Fruit fly (Drosophila melanogaster) ovary, adult (tissue): ENCODE measurements around the gene Nup160.

Experiments used
- CG17801 ChIP-seq: fragments of 200-800 bp; optimal IDR thresholded peaks from 2 replicates; lab custom pipeline; 2019; ENCODE audit warnings: missing biosample characterization, mild to moderate bottlenecking, missing genetic modification characterization, moderate library complexity; ENCODE audit not compliant: partially characterized antibody

The Nup160 gene

DNA sequence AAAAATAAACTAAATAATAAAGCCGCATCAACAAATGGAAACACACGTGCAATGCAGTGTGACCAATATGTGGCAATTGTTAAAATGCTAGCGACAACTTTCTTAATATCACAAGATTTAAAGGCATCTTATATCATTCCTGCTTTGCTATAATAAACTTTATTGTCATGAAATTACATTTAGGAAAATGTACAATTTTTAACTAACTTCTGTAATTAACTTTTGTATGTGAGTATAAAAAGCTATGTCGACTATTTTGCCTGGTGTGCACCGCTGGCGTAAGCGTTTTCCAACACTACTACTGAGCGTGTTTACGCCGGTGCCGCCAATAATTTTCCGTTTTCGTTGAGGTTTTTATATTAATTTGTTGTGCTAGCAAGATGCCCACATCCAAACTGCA, at the start of gene Nup160, which contains the start of gene Csl4:
Gene Nup160 (plus strand): TSS at position 279 of the 400 bp plus-strand sequence.
Gene Csl4 (minus strand): TSS at position 69 of the 400 bp plus-strand sequence.
- TF ChIP-seq CG17801 (GFP tag; lab: Kevin White, UChicago), result peak; percentile 82

DNA sequence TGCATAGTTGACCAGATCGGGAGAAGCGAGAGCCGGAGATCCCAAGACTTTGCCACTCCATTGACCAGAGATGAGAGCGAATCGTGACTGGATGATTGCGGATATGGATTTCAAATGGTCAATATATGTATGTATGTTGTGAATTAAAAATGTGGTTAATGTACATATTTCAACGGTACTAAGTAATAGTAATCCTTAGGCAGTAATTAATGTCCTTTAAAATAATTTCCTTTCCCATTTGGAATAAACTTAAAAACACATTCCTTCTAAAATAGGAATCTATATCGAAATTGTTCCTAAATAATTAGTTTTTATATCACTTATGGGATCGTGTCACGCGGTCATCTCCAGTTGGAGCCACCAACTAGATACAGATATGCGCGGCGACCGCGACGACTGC, 49.6 kb upstream of the Nup160 start:
- no peak for TF ChIP-seq CG17801 (GFP tag; lab: Kevin White, UChicago)

DNA sequence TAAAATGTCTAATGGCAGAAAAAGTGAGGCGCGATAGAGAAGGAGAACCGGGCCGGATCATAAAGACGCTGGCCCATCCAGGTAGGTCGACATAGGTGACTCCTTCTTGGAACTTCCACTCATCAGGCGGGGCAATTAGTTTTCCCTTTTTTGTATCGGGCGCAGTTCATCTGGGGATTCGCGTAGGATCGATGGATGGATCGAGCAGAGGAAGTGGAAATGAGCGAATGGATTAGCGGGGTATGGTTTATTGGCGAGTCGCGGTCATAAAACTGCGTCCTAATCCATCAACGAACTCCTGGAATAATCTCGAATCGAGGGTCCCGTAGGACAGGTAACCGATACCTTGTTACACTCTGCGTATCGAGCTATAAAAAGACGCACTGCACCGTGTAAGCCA, 48.5 kb upstream of the Nup160 start, which contains the start of gene CG43725:
Gene CG43725 (plus strand): TSS at position 400 of the 400 bp plus-strand sequence.
- no peak for TF ChIP-seq CG17801 (GFP tag; lab: Kevin White, UChicago)

DNA sequence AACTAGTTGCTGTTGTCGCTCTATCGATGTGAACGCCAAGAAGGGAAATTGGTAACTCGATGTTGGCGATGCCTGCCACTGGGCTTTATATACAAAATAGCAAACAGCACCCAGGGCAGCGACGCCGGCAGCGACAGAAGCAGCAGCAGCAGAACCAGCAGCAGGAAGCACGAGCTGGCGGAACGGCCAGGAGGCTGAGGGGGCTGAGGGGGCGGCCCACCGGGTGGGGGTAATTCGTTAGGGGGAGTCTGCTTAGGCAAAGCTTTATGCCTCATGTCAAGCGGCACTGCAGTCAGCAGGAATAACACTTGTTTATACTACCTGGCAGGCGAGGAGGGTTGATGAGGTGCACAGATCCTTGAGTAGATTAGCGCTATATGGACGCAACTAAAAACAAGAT, 42.2 kb upstream of the Nup160 start, which contains the start of gene AstC:
Gene AstC (minus strand): TSS at position 63 of the 400 bp plus-strand sequence.
- no peak for TF ChIP-seq CG17801 (GFP tag; lab: Kevin White, UChicago)

DNA sequence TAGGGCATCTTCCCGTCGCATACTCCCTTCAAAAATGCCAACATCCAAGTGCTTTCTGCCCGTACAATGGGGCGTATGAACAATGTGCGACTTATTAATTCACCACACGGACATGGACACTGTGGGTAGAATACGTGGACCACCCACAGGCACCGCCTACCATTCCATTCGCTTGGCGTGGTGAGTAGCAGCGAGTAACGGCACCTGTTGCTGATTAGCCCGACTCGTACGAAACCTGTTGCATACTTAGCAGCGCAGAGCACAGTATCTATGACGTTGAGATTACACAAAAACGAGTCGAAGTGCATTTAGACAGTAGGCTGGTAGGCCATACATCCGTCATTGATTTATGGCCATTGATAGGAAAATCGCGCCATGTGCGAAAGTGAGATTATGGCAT, 41.6 kb upstream of the Nup160 start:
- TF ChIP-seq CG17801 (GFP tag; lab: Kevin White, UChicago), result no peak

DNA sequence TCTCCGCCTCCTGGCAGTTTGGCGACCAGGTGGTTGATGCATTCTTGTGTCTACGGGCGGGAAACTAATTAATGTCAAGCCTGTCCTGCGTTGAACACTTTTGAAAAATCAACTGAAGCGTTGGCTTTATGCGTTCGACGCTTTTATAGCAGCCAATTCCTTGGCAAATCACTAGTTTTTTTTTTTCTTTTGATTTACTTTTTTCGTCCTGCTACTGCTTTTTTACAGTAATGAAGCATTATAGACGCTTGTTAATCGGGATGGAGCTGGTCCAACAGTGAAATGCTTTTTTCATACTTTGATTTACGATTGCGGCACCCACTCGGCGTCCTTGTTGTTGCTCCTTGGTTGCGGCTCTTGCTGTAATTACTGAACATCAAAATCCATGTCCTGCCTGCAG, 38.4 kb upstream of the Nup160 start, which contains the start of gene AstCC:
Gene AstCC (minus strand): TSS at position 101 of the 400 bp plus-strand sequence.
- no peak for TF ChIP-seq CG17801 (GFP tag; lab: Kevin White, UChicago)

DNA sequence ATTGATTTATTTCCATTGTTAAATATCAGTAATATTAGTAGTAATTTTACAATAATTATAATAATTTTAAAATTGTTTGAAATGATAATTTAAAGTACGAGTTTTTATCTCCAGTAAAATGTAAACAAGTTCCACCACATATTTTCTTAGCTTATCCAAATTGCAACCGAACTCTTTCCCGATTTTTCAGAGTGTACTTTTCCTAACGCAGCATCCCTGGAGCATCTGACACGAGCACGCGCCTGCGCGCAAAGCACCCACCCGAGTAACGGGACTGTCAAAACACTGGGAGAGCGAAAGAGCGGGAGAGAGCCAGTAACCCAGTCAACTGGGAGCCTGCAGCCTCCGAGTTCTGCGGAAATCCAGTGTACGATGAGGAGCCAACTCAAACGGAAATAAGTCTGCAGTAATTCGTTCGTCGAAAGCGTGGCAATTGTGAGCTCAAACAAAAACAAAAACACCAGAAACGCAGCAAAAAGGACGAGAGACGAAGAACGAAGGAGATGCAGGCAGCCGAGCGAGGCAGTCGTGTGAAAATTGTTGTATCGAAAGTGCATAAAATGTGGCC, 37.1 kb upstream of the Nup160 start, which contains the start of gene CG16854:
Gene CG16854 (plus strand): TSS at position 365 of the 568 bp plus-strand sequence.
- TF ChIP-seq CG17801 (GFP tag; lab: Kevin White, UChicago), result no peak

DNA sequence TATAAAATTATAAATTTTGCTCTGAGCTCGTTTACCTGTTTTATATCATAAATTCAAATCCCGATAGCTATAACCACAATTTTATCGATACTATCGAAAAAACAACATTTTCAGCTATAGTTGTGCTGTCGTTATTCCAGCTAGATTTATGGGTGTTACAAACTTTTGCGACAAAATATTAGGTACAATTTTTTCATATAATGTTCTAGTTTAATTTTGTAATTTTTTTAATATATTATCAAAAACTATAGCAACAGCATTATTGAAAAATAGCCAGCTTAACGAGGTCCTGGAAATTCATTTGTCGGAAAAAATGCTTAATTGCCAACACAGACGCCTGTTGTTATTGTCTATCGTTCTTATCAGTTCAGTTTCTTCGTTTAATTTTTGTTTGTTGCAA, 32.5 kb upstream of the Nup160 start, which contains the start of gene Wdr59:
Gene Wdr59 (plus strand): TSS at position 334 of the 400 bp plus-strand sequence.
- TF ChIP-seq CG17801 (GFP tag; lab: Kevin White, UChicago), result peak; percentile 14

DNA sequence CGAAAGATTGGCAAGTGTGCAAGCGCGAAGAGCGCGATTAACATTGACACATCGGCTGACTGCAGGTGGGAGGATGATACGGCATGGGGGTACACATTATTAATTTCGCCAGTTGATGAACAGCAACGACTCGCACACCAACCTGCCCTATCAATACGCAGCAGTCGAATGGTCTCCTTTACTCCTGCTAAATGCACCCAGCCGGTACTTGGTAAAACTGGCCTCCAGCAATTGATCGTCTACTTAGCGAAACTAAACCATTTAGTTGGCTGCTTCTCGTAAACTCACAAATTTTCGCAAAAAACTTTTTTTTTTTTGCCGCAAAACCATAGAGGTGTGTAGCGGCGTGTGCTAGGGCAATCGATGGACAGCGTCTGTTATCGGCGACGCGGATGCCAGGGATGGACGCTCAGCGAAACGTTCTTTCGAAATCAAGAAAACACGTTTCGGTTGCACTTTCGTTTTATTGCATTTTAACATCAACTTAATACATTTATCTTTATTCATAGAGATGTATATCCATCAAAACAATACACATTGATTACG, 23.0 kb upstream of the Nup160 start, which contains the start of gene Ge-1:
Gene Ge-1 (minus strand): TSS at position 373 of the 546 bp plus-strand sequence.
- TF ChIP-seq CG17801 (GFP tag; lab: Kevin White, UChicago), result peak; percentile 40

DNA sequence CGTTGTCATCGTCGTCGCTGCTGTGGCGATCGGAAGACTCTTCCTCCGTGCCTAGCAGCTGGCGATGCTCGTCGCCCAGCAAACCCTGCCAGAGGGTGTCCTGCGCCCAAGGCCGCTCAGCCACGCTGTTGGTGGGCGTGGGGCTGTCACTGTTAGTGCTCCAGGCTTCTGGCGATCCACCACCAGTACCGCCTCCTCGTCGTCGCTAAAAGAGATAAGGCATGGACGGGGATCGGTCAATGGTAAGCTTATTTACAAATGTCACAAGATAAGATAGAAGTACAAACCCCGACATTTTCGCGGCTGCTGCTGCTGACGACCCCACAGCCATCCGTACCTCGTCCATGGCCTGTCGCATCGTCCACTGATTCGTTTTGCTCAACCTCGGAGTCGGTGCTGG, 18.3 kb upstream of the Nup160 start:
- TF ChIP-seq CG17801 (GFP tag; lab: Kevin White, UChicago), result no peak

DNA sequence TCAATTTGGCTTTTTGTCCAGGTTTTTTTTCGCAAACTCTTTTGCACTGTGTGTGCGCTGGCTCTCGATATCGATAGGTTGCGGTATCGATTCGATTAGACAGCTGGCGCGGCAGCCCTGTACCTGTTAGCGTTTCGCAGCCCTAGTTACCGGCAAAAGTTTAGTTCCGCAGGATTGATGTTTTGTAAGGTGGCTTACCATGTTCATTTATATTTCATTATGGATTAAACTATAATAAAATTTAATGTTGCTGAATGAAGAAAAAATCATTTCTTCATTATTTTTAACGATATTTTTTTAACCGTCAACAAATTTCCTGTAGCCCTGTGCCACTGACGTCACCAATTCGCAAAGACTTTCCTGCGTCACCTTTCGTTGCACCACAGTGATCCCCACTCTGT, 17.0 kb upstream of the Nup160 start, which contains the start of gene Reps:
Gene Reps (minus strand): TSS at position 84 of the 401 bp plus-strand sequence.
- peak; percentile 94 for TF ChIP-seq CG17801 (GFP tag; lab: Kevin White, UChicago)

DNA sequence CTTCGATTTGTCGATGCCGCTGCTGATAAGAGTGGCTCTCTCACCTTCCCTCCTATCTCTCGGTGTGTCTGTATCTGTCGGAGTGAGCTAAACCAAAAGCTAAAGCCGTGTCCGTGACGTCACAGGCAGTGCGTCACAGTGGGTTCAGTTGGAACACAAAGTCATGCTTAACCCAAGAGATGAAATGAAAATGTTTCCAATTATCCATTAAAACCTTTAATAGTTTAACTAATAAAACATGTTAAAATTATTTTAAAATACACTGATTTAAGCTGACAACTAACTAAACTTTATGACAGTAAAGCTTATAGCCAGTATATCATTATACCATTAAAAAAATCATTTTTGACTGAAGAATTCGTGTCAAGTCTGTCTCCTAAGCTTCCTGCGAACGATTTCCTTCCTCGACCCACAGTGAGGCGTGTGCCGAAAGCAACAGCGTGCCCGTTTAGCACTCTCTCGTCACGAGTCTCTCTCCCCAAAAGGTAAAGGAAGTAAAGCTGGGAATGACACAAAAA, 10.5 kb upstream of the Nup160 start, which contains the start of gene Idua:
Gene Idua (minus strand): TSS at position 51 of the 518 bp plus-strand sequence.
- TF ChIP-seq CG17801 (GFP tag; lab: Kevin White, UChicago), result peak; percentile 31

DNA sequence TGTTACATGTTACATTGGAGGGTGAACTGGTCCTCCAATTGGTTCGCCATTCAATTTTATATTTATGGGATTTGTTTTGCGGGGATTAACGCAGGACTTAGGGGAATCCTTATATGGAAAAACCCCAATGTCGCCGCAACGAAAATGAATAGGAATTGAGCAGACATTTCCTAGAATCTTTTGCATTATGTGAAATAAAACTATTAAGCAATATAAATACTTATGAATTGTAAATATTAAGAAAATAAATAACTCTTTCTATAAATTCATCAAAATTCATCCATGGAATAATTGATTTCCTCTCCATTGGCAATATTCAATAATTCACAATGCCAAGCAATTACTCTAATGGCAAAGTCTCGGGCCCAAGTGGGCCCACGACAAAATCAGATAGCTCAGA, 9.9 kb upstream of the Nup160 start, which contains the start of gene Gr32a:
Gene Gr32a (plus strand): TSS at position 301 of the 400 bp plus-strand sequence.
- no peak for TF ChIP-seq CG17801 (GFP tag; lab: Kevin White, UChicago)

DNA sequence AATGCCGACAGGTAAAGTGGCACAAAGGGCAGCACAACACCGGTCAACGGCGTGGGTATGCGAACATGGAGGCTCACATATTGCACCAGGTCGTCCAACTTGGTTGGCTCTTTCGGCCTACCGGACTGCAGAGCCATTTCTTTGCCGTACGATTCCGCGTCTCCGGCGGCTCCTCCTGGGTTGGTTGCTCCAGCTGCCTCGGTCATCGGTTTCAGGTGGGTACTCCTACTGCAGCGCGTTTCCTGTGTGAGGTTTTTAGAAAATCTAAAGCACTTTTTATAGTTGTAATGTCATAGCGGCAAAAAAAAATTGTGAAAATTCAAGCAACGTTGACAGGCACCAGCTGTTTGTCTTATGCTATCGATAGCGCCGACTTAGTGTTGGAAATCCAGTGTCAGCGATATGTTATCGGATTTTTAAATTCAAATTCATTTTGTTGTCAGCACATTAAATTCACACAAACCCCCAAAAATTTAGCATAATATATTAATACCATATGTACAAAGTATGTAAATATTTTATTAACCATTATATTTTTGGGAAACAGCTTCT, 3.5 kb upstream of the Nup160 start, which contains the start of gene CG6230:
Gene CG6230 (minus strand): TSS at position 354 of the 552 bp plus-strand sequence.
- TF ChIP-seq CG17801 (GFP tag; lab: Kevin White, UChicago), result no peak

DNA sequence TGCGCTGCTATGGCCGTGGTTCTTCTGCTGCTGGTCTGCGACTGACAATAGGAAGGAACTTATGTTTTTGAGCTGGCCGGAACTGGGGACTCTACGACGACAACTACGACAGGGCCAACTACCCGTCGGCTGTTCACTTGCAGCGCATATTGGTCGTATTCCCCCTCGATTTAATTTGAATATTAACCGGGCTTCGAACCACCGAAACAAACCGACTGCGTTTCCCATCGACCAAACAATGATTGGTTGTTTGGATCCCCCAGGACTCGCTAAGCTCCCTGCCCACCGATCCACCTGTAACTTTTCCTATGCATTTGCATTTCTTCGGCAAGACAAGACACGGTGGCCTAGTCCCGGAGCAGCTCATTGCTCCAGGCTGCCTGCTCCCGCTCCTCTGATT, 2.0 kb upstream of the Nup160 start, which contains the start of gene Dnaaf4:
Gene Dnaaf4 (minus strand): TSS at position 101 of the 400 bp plus-strand sequence.
- no peak for TF ChIP-seq CG17801 (GFP tag; lab: Kevin White, UChicago)
